Fruit fly (Drosophila melanogaster) whole organism: Measurements from ENCODE around the gene Prosbeta2.

Experiments
- Dll ChIP-seq: fragments of >200 bp; optimal IDR thresholded peaks from 2 replicates; lab custom pipeline; 2017
- pan ChIP-seq: fragments of >200 bp; optimal IDR thresholded peaks from 2 replicates; lab custom pipeline; 2017
- usp ChIP-seq: fragments of >200 bp; optimal IDR thresholded peaks from 2 replicates; lab custom pipeline; 2017; ENCODE audit warnings: missing biosample characterization, missing genetic modification characterization, mixed read lengths

DNA sequence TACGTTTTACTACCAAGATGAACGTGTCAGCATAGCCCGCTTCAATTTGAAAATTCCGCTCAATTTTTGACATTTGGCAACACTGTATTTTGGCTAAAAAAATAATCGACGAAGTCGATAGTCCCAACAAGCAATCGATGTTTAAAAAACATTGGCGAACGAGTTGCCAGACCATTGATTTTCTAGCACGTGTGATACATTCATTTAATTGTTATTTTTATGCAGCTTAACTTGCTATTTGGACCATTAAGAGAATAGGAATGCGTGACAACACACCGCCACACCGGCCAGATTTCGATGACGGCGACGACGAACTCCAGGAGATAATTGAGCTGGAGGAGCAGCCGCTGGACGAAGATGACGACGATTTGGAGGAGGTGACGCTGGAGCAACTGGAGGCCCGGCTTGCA lies 17.1 kb upstream of the Prosbeta2 start, which contains the start of gene CG5114:
- no peak for TF ChIP-seq usp (GFP tag; lab: Kevin White, UChicago)
- no peak for TF ChIP-seq pan (lab: Kevin White, UChicago)
- TF ChIP-seq Dll, result no peak
